Fruit fly (Drosophila melanogaster) ovary, adult (tissue): ENCODE data around the gene Rca1.

Experiments
- CG17801 ChIP-seq: fragments of 200-800 bp; optimal IDR thresholded peaks from 2 replicates; lab custom pipeline; 2019; ENCODE audit warnings: missing biosample characterization, mild to moderate bottlenecking, missing genetic modification characterization, moderate library complexity; ENCODE audit not compliant: partially characterized antibody

The Rca1 gene

dm6 chr2L:6853917-6854316 is 1.8 kb downstream of the Rca1 start:
- TF ChIP-seq CG17801 (GFP tag; lab: Kevin White, UChicago): no peak

DNA sequence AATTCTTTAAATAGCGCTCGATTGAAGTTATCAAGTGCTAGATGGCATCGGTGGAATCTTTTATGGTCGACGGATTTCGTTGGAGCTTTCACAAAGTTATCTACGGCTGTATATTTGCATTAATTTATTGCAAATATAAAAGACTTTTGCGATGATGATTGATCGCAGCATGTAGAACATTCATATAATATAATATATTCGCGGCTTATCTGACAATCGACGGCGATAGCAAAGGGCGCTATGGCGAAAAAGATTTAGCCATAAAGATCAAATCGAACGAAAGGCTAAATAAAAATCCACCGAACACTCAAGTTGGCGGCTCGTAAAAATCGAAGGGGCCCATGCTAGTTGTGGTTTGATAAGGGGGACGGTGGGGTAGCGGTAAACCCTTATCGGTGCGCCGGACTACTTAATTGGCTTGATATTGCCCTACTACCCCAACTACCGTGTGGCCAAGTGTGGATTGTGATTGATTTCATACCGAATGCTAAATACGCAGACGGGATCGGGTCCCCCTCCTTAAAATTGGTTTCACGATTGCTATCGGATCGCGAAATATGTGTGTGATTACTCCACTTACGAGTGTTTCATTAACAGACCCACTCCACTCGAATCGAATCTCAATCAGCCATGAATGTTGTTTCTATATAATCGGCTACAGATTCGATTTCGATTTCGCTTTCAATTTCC is 16.2 kb downstream of the Rca1 start:
- TF ChIP-seq CG17801 (GFP tag; lab: Kevin White, UChicago): no peak

DNA sequence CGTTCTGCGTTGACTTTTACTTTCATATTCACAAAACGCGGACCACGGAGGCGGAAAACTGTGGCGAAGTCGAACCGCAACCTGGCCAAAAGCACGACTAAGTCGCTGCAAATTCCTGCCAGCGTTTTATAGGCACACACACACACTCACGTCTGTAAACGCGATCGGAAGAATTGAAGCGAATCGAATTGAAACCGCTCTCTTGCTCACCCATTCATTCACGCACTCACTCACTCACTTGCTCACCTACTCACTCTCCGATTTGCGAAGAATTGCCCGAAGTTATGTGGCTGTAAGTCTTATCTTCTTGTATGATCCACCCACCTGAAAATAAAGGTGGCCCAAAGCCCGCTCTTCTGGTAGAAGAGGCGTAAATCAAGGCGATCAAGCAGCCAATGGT is 18.2 kb downstream of the Rca1 start, which contains the start of gene Nha1:
Gene Nha1, minus strand, starts transcription at position 101 of the 400 bp plus-strand sequence.
- no peak for TF ChIP-seq CG17801 (GFP tag; lab: Kevin White, UChicago)

- TF ChIP-seq CG17801 (GFP tag; lab: Kevin White, UChicago): no peak
These were observed 18.7 kb downstream of the Rca1 start for dm6 chr2L:6870777-6871176.

dm6 chr2L:6874006-6874405 is 21.9 kb downstream of the Rca1 start:
- TF ChIP-seq CG17801 (GFP tag; lab: Kevin White, UChicago): no peak

DNA sequence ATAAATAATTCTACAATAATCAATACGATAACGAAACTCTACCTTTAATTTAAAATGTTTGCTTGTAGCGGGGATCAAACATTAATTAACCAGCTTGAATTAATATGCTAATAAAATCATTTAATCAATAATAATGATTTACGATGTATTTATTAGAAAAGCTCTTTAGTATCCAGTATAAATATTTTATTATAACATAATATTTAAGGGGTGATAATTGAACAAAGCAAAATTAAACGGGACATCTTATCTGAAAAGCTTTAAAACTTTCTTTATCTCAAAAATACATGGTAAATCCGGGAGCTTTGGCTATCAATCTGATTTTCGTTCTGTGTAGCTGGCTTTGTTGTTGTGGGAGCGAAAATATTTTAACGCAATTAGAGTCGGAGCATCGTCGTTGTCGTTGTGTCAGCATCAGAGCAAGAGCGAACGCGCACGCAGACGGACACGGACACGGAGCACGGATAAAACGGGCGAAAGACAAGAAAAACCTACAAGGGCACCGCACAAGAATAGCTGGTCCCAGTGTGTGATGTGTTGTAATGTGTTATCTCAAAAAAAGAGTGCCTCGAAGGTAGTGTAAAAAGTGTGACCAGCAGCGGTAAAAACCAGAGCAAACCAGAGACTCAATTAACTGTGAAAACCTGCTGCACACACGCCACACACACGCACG is 22.5 kb downstream of the Rca1 start, which contains the start of gene Nlg2:
Gene Nlg2, plus strand, starts transcription at position 375 of the 673 bp plus-strand sequence.
- TF ChIP-seq CG17801 (GFP tag; lab: Kevin White, UChicago): no peak
